Worm (Caenorhabditis elegans) whole organism, L4 larva: Measurements from ENCODE around the gene R11E3.1.

ENCODE experiments used
- F49E8.2 ChIP-seq: sonication (generic microtip); optimal IDR thresholded peaks from 2 replicates; lab custom pipeline; 2016; ENCODE audit warnings: missing compliant biosample characterization, mild to moderate bottlenecking, missing genetic modification characterization, borderline replicate concordance
- T20F7.1 ChIP-seq: fragments of 200-800 bp; sonication (Bioruptor generic); optimal IDR thresholded peaks from 2 replicates; lab custom pipeline; 2018; ENCODE audit warnings: mild to moderate bottlenecking, missing genetic modification characterization, missing compliant biosample characterization
- Y105C5A.15 ChIP-seq: fragments of 200-800 bp; sonication (Bioruptor generic); IDR thresholded peaks from 2 replicates; pipeline ENCODE4 v1.3.6; 2022; ENCODE audit warnings: missing genetic modification characterization, missing compliant biosample characterization
- aha-1 ChIP-seq: fragments of 150-350 bp; peaks from one replicate; lab custom pipeline; 2014; ENCODE audit warnings: missing biosample characterization, missing genetic modification characterization
- ceh-32 ChIP-seq: sonication (generic microtip); optimal IDR thresholded peaks from 2 replicates; lab custom pipeline; 2016; ENCODE audit warnings: mild to moderate bottlenecking, missing genetic modification characterization, missing compliant biosample characterization; ENCODE audit not compliant: poor library complexity
- ctbp-1 ChIP-seq: fragments of 200-800 bp; sonication (Bioruptor generic); IDR thresholded peaks from 2 replicates; pipeline ENCODE4 v1.3.6; 2022; ENCODE audit warnings: missing genetic modification reagents, missing genetic modification characterization, missing compliant biosample characterization
- daf-16 ChIP-seq, 3 experiments: sonication (generic microtip); optimal IDR thresholded peaks; 2 replicates each; lab custom pipeline; 2016 to 2017; ENCODE audit warnings: missing genetic modification characterization in 3 of 3, missing genetic modification reagents in 3 of 3, mild to moderate bottlenecking in 2 of 3, missing compliant biosample characterization in 2 of 3, missing biosample characterization in 1 of 3, moderate library complexity in 1 of 3
- dpl-1 ChIP-seq: fragments of 150-350 bp; optimal IDR thresholded peaks from 2 replicates; lab custom pipeline; 2014; ENCODE audit warnings: missing biosample characterization, missing genetic modification reagents, missing genetic modification characterization
- dve-1 ChIP-seq: sonication (generic microtip); optimal IDR thresholded peaks from 2 replicates; lab custom pipeline; 2017; ENCODE audit warnings: antibody characterized with exemption, mild to moderate bottlenecking, missing genetic modification characterization, missing compliant biosample characterization; ENCODE audit not compliant: insufficient read depth
- egl-27 ChIP-seq: sonication (generic microtip); optimal IDR thresholded peaks from 3 replicates; lab custom pipeline; 2017; ENCODE audit warnings: missing biosample characterization, missing genetic modification reagents, missing genetic modification characterization
- egl-43 ChIP-seq: fragments of 200-800 bp; sonication (Bioruptor generic); IDR thresholded peaks from 2 replicates; pipeline ENCODE4 v1.3.6; 2022; ENCODE audit warnings: missing genetic modification reagents, missing genetic modification characterization, missing compliant biosample characterization
- hlh-11 ChIP-seq: fragments of 200-800 bp; sonication (Bioruptor generic); optimal IDR thresholded peaks from 2 replicates; lab custom pipeline; 2018; ENCODE audit warnings: mild to moderate bottlenecking, missing genetic modification characterization, missing compliant biosample characterization
- hlh-30 ChIP-seq: sonication (generic microtip); optimal IDR thresholded peaks from 2 replicates; lab custom pipeline; 2017; ENCODE audit warnings: antibody characterized with exemption, mild to moderate bottlenecking, missing genetic modification characterization, missing compliant biosample characterization; ENCODE audit not compliant: insufficient read depth
- hmg-1.1 ChIP-seq: fragments of 200-800 bp; sonication (Bioruptor generic); IDR thresholded peaks from 2 replicates; pipeline ENCODE4 v1.3.6; 2022; ENCODE audit warnings: missing genetic modification reagents, missing genetic modification characterization, missing compliant biosample characterization
- jun-1 ChIP-seq: fragments of 150-350 bp; optimal IDR thresholded peaks from 2 replicates; lab custom pipeline; 2014; ENCODE audit warnings: missing biosample characterization, missing genetic modification reagents, missing genetic modification characterization
- lin-38 ChIP-seq: fragments of 200-800 bp; sonication (Bioruptor generic); IDR thresholded peaks from 2 replicates; pipeline ENCODE4 v1.3.6; 2022; ENCODE audit warnings: missing genetic modification reagents, missing genetic modification characterization, missing compliant biosample characterization
- lin-39 ChIP-seq: fragments of 150-350 bp; optimal IDR thresholded peaks from 2 replicates; lab custom pipeline; 2014; ENCODE audit warnings: missing biosample characterization, missing genetic modification reagents, missing genetic modification characterization
- lsy-2 ChIP-seq, 2 experiments: fragments of 150-350 bp in 1 of 2; sonication (generic microtip) in 1 of 2; optimal IDR thresholded peaks; 2 replicates each; lab custom pipeline; 2014 to 2017; ENCODE audit warnings: missing biosample characterization in 2 of 2, missing genetic modification characterization in 2 of 2
- mep-1 ChIP-seq: fragments of 150-350 bp; sonication (generic microtip); optimal IDR thresholded peaks from 3 replicates; lab custom pipeline; 2014; ENCODE audit warnings: missing biosample characterization, missing genetic modification characterization
- mes-2 ChIP-seq: sonication (generic microtip); optimal IDR thresholded peaks from 2 replicates; lab custom pipeline; 2016; ENCODE audit warnings: missing genotype, mild to moderate bottlenecking, missing genetic modification characterization, missing compliant biosample characterization; ENCODE audit not compliant: poor library complexity, severe bottlenecking
- nhr-10 ChIP-seq: fragments of 150-350 bp; optimal IDR thresholded peaks from 2 replicates; lab custom pipeline; 2014; ENCODE audit warnings: missing biosample characterization, missing genetic modification characterization
- nhr-102 ChIP-seq: sonication (generic microtip); optimal IDR thresholded peaks from 2 replicates; lab custom pipeline; 2016; ENCODE audit warnings: mild to moderate bottlenecking, missing genetic modification characterization, moderate library complexity, missing compliant biosample characterization
- nhr-11 ChIP-seq: fragments of 150-350 bp; optimal IDR thresholded peaks from 2 replicates; lab custom pipeline; 2014; ENCODE audit warnings: missing biosample characterization, missing genetic modification characterization
- nhr-28 ChIP-seq: fragments of 150-350 bp; optimal IDR thresholded peaks from 2 replicates; lab custom pipeline; 2014; ENCODE audit warnings: missing biosample characterization, missing genetic modification characterization
- nhr-6 ChIP-seq: fragments of 150-350 bp; optimal IDR thresholded peaks from 2 replicates; lab custom pipeline; 2014; ENCODE audit warnings: missing biosample characterization, missing genetic modification characterization
- nhr-77 ChIP-seq: fragments of 150-350 bp; optimal IDR thresholded peaks from 2 replicates; lab custom pipeline; 2014; ENCODE audit warnings: missing biosample characterization, missing genetic modification characterization
- pha-4 ChIP-seq, 2 experiments: fragments of 150-350 bp in 1 of 2; fragments of 200-800 bp in 1 of 2; sonication (Bioruptor generic) in 1 of 2; IDR thresholded peaks in 1 of 2; optimal IDR thresholded peaks in 1 of 2; 2 replicates each; pipeline versions ENCODE4 v1.3.6 to Lab custom; 2014 to 2022; ENCODE audit warnings: missing genetic modification characterization in 2 of 2, missing genetic modification reagents in 2 of 2, missing biosample characterization in 1 of 2, missing compliant biosample characterization in 1 of 2
- rbr-2 ChIP-seq: sonication (generic microtip); optimal IDR thresholded peaks from 2 replicates; lab custom pipeline; 2016; ENCODE audit warnings: missing genotype, missing genetic modification characterization, missing compliant biosample characterization
- snpc-1.2 ChIP-seq: fragments of 200-800 bp; sonication (Bioruptor generic); IDR thresholded peaks from 2 replicates; pipeline ENCODE4 v1.3.6; 2022; ENCODE audit warnings: missing genetic modification reagents, missing genetic modification characterization, missing compliant biosample characterization
- spr-1 ChIP-seq: sonication (generic microtip); optimal IDR thresholded peaks from 2 replicates; lab custom pipeline; 2016; ENCODE audit warnings: mild to moderate bottlenecking, missing genetic modification characterization, missing compliant biosample characterization
- spr-3 ChIP-seq: fragments of 200-800 bp; sonication (Bioruptor generic); optimal IDR thresholded peaks from 2 replicates; lab custom pipeline; 2018; ENCODE audit warnings: mild to moderate bottlenecking, missing genetic modification characterization, missing compliant biosample characterization
- tag-97 ChIP-seq: fragments of 200-800 bp; sonication (Bioruptor generic); IDR thresholded peaks from 2 replicates; pipeline ENCODE4 v1.3.6; 2022; ENCODE audit warnings: missing genetic modification characterization, missing compliant biosample characterization
- unc-62 ChIP-seq, 3 experiments: fragments of 150-350 bp in 1 of 3; sonication (generic microtip); optimal IDR thresholded peaks in 2 of 3; peaks in 1 of 3; 1 replicate in 1 of 3; 2 replicates in 2 of 3; lab custom pipeline; 2014 to 2017; ENCODE audit warnings: missing biosample characterization in 3 of 3, missing genetic modification characterization in 3 of 3, missing genetic modification reagents in 3 of 3, missing genotype in 1 of 3
- ztf-7 ChIP-seq: fragments of 150-350 bp; optimal IDR thresholded peaks from 2 replicates; lab custom pipeline; 2014; ENCODE audit warnings: missing biosample characterization, missing genetic modification characterization

R11E3.1 gene

DNA sequence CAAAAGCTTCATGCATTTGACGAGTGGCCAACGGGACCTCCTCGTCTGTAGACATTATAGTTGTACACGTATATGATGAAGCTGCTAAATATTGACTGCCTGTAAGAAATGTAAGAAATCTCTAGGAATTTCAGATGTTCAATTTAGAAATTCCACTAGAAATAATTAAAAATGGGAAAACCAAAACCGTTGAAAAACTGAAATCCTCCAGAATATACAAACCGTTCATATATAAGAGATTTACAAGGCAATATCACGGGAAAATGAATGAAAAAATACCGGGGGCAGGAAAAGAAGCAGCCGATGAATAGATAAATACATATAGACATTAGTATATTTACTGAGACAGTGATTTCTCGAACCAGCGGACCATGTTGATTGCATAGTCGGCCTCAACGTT is 12.9 kb downstream of the R11E3.1 start, which contains the start of gene dpf-7:
Gene dpf-7 (minus strand): TSS at position 101 of the 400 bp plus-strand sequence.
- TF ChIP-seq F49E8.2 (tag; lab: Kevin White, UChicago) (no peak), daf-16 (GFP tag; optimal IDR thresholded peaks at IDR 0.05; lab: Kevin White, UChicago) (no peak), daf-16 (tag; optimal IDR thresholded peaks at IDR 0.05; lab: Kevin White, UChicago) (no peak), lin-38 (peak; percentile 22; the same call in 1 of the 2 replicates), tag-97 (no peak), spr-3 (no peak)

ce11 chrIV:4806486-4806885 is 16.9 kb downstream of the R11E3.1 start, which contains the start of gene dpf-5:
Gene dpf-5 (minus strand): TSS chrIV:4806586.
- TF ChIP-seq hmg-1.1 (GFP tag; lab: Robert Waterston, UW) = no peak
- no peak for TF ChIP-seq ctbp-1 (GFP tag; lab: Robert Waterston, UW)
- TF ChIP-seq nhr-11 (tag; lab: Kevin White, UChicago) = no peak

- TF ChIP-seq nhr-10 (no peak), pha-4 (GFP tag; IDR thresholded peaks at IDR 0.05; lab: Robert Waterston, UW) (peak; percentile 37; the same call in 1 of the 2 replicates), pha-4 (tag; optimal IDR thresholded peaks at IDR 0.05; lab: Kevin White, UChicago) (no peak), aha-1 (tag; lab: Kevin White, UChicago) (peak; percentile 25), nhr-102 (tag; lab: Kevin White, UChicago) (no peak), lin-38 (peak; percentile 35; the same call in 1 of the 2 replicates)
- TF ChIP-seq, all 104 proteins: peak for 3
Observed at ce11 chrIV:4807219-4807618, 17.7 kb downstream of the R11E3.1 start, which contains the start of gene H06H21.11. Gene H06H21.11 (minus strand): TSS chrIV:4807319.

- no peak for TF ChIP-seq ceh-32 (tag; lab: Kevin White, UChicago)
- TF ChIP-seq lin-39 = no peak
- no peak for TF ChIP-seq Y105C5A.15
- TF ChIP-seq daf-16 (GFP tag; optimal IDR thresholded peaks at IDR 0.05; lab: Kevin White, UChicago) = no peak
- no peak for TF ChIP-seq daf-16 (tag; optimal IDR thresholded peaks at IDR 0.05; lab: Kevin White, UChicago)
- TF ChIP-seq unc-62 (GFP tag; optimal IDR thresholded peaks at IDR 0.05 in 1 of 2; lab: Kevin White, UChicago) = no peak
- TF ChIP-seq unc-62 (tag; optimal IDR thresholded peaks at IDR 0.05; lab: Kevin White, UChicago) = no peak
Observed at ce11 chrIV:4809397-4809796, 19.9 kb downstream of the R11E3.1 start, which contains the start of gene ubxn-6. Gene ubxn-6 (minus strand): TSS chrIV:4809497.

- TF ChIP-seq egl-27 (tag; lab: Kevin White, UChicago) = no peak
- TF ChIP-seq daf-16 (GFP tag; optimal IDR thresholded peaks at IDR 0.05; lab: Kevin White, UChicago) = no peak
- no peak for TF ChIP-seq daf-16 (tag; optimal IDR thresholded peaks at IDR 0.05; lab: Kevin White, UChicago)
- no peak for TF ChIP-seq ztf-7 (tag; lab: Kevin White, UChicago)
- no peak for TF ChIP-seq spr-3
Observed at ce11 chrIV:4809813-4810212, 20.3 kb downstream of the R11E3.1 start, which contains the start of gene H06H21.37. Gene H06H21.37 (minus strand): TSS chrIV:4809974.

ce11 chrIV:4810377-4810984 is 20.9 kb downstream of the R11E3.1 start, which contains the start of gene eif-1.A:
Gene eif-1.A (plus strand): TSS chrIV:4810934.
- peak; percentile 45 for TF ChIP-seq nhr-6 (tag; lab: Kevin White, UChicago)
- TF ChIP-seq lsy-2 (tag; optimal IDR thresholded peaks at IDR 0.05; lab: Kevin White, UChicago) = peak in 1 of 2 experiments; percentile 85
- peak; percentile 29 for TF ChIP-seq hlh-11
- TF ChIP-seq rbr-2 (tag; lab: Kevin White, UChicago) = peak; percentile 24
- TF ChIP-seq mep-1 (tag; lab: Kevin White, UChicago) = peak; percentile 61
- TF ChIP-seq daf-16 (GFP tag; optimal IDR thresholded peaks at IDR 0.05; lab: Kevin White, UChicago) = no peak
- peak; percentile 40 for TF ChIP-seq daf-16 (tag; optimal IDR thresholded peaks at IDR 0.05; lab: Kevin White, UChicago)
- peak; percentile 37 for TF ChIP-seq dve-1 (tag; lab: Kevin White, UChicago)
- peak; percentile 51 for TF ChIP-seq nhr-28 (tag; lab: Kevin White, UChicago)
- no peak for TF ChIP-seq spr-1
- TF ChIP-seq jun-1 (tag; lab: Kevin White, UChicago) = no peak
- peak; percentile 26 for TF ChIP-seq hlh-30 (tag; lab: Kevin White, UChicago)
- peak; percentile 47 for TF ChIP-seq dpl-1 (GFP tag; lab: Kevin White, UChicago)
- TF ChIP-seq mes-2 (tag; lab: Kevin White, UChicago) = peak; percentile 87
- peak; percentile 30 for TF ChIP-seq nhr-77 (tag; lab: Kevin White, UChicago)
- TF ChIP-seq snpc-1.2 = peak; percentile 24; the same call in 1 of the 2 replicates
- TF ChIP-seq lin-38 = peak; percentile 66
- TF ChIP-seq egl-43 (GFP tag; lab: Robert Waterston, UW) = no peak
- TF ChIP-seq T20F7.1 = no peak
